Fruit fly (Drosophila melanogaster): ENCODE measurements around the gene Ugt302C1.

Ugt302C1 gene

dm6 chr3R:11200885-11201421, 44.1 kb downstream of the Ugt302C1 start (continued):
- TF ChIP-seq GATAe (GFP tag; conservative IDR thresholded peaks at IDR 0.05) (peak; percentile 87), mld (GFP tag; IDR thresholded peaks at IDR 0.05; ENCODE audit: partially characterized antibody) (no peak), CG9215 (GFP tag; IDR thresholded peaks at IDR 0.05) (peak; percentile 41; the same call in 1 of the 2 replicates), oc (tag; optimal IDR thresholded peaks at IDR 0.05) (peak; percentile 19), CG8924 (tag; optimal IDR thresholded peaks at IDR 0.05) (peak; percentile 58), CG6654 (GFP tag; optimal IDR thresholded peaks at IDR 0.05) (peak; percentile 7), az2 (GFP tag; optimal IDR thresholded peaks at IDR 0.05) (peak; percentile 51), CG17385 (GFP tag; optimal IDR thresholded peaks at IDR 0.05) (no peak), slbo (GFP tag; IDR thresholded peaks at IDR 0.05) (peak; percentile 76), wor (GFP tag; IDR thresholded peaks at IDR 0.05) (peak; percentile 21; the same call in 1 of the 2 replicates), ttk (GFP tag; IDR thresholded peaks at IDR 0.05) (peak; percentile 52), CG10565 (GFP tag; optimal IDR thresholded peaks at IDR 0.05) (no peak), scrt (GFP tag; optimal IDR thresholded peaks at IDR 0.05) (peak; percentile 63), D19A (tag; optimal IDR thresholded peaks at IDR 0.05) (peak; percentile 59), crp (GFP tag; optimal IDR thresholded peaks at IDR 0.05) (no peak), slou (GFP tag; optimal IDR thresholded peaks at IDR 0.05) (peak; percentile 5), gem (tag; optimal IDR thresholded peaks at IDR 0.05) (peak; percentile 82), tll (GFP tag; optimal IDR thresholded peaks at IDR 0.05) (no peak), tgo (GFP tag; IDR thresholded peaks at IDR 0.05) (peak; percentile 61; the same call in 2 of the 3 replicates), CG13775 (GFP tag; optimal IDR thresholded peaks at IDR 0.05) (peak; percentile 24), CG4820 (GFP tag; optimal IDR thresholded peaks at IDR 0.05) (peak; percentile 28), ab (GFP tag; optimal IDR thresholded peaks at IDR 0.05) (no peak), CG9609 (GFP tag; optimal IDR thresholded peaks at IDR 0.05) (no peak), CG15269 (tag; optimal IDR thresholded peaks at IDR 0.05) (peak; percentile 76), CG3838 (GFP tag; optimal IDR thresholded peaks at IDR 0.05) (no peak), CG43689 (GFP tag; IDR thresholded peaks at IDR 0.05) (0 out of 2 replicates have a peak, but pooled peaks have one; percentile 33), Asciz (GFP tag; optimal IDR thresholded peaks at IDR 0.05) (peak; percentile 32), BtbVII (GFP tag; optimal IDR thresholded peaks at IDR 0.05) (peak; percentile 9), B-H2 (GFP tag; optimal IDR thresholded peaks at IDR 0.05) (no peak), nau (GFP tag; optimal IDR thresholded peaks at IDR 0.05) (peak; percentile 16), Ada2b (GFP tag; IDR thresholded peaks at IDR 0.05) (peak; percentile 57), Ssrp (tag; optimal IDR thresholded peaks at IDR 0.05) (peak; percentile 27), Mad (GFP tag; optimal IDR thresholded peaks at IDR 0.05) (no peak), Blimp-1 (GFP tag; optimal IDR thresholded peaks at IDR 0.05) (peak; percentile 39), CG13624 (GFP tag; optimal IDR thresholded peaks at IDR 0.05) (no peak), CG6689 (GFP tag; IDR thresholded peaks at IDR 0.05) (peak; percentile 56), CHES-1-like (GFP tag; optimal IDR thresholded peaks at IDR 0.05) (no peak), CG9797 (GFP tag; optimal IDR thresholded peaks at IDR 0.05) (no peak), CG30431 (GFP tag; optimal IDR thresholded peaks at IDR 0.05) (no peak), CG4424 (GFP tag; optimal IDR thresholded peaks at IDR 0.05) (peak; percentile 36), PHDP (tag; optimal IDR thresholded peaks at IDR 0.05) (peak; percentile 66), CG11398 (GFP tag; optimal IDR thresholded peaks at IDR 0.05) (no peak), CG18476 (GFP tag; optimal IDR thresholded peaks at IDR 0.05) (peak; percentile 37), bcd (GFP tag; optimal IDR thresholded peaks at IDR 0.05) (peak; percentile 58), CG1603 (tag; optimal IDR thresholded peaks at IDR 0.05) (peak; percentile 32), CG2116 (GFP tag; optimal IDR thresholded peaks at IDR 0.05) (peak; percentile 14), sc (optimal IDR thresholded peaks at IDR 0.05) (no peak), sc (GFP tag; optimal IDR thresholded peaks at IDR 0.05) (peak; percentile 18), pb (GFP tag; optimal IDR thresholded peaks at IDR 0.05) (no peak), CrebB (tag; optimal IDR thresholded peaks at IDR 0.05) (peak; percentile 29)
